Fruit fly (Drosophila melanogaster) whole organism, adult: ENCODE measurements around the gene Bug22.

Experiments
- CG14711 ChIP-seq: fragments of 200-800 bp; sonication (Bioruptor generic); optimal IDR thresholded peaks from 2 replicates; lab custom pipeline; 2018; ENCODE audit warnings: missing biosample characterization, mild to moderate bottlenecking, missing genetic modification characterization, moderate library complexity
- CG1620 ChIP-seq: fragments of 200-800 bp; sonication (Bioruptor generic); optimal IDR thresholded peaks from 2 replicates; lab custom pipeline; 2016; ENCODE audit warnings: missing biosample characterization, missing genetic modification characterization
- CG5204 ChIP-seq: fragments of 200-800 bp; sonication (Bioruptor generic); optimal IDR thresholded peaks from 2 replicates; lab custom pipeline; 2016; ENCODE audit warnings: missing biosample characterization, missing genetic modification characterization
- CG7045 ChIP-seq: fragments of 200-800 bp; sonication (Bioruptor generic); optimal IDR thresholded peaks from 2 replicates; lab custom pipeline; 2017; ENCODE audit warnings: missing biosample characterization, mild to moderate bottlenecking, missing genetic modification characterization
- CG7101 ChIP-seq: fragments of 200-800 bp; sonication (Bioruptor generic); optimal IDR thresholded peaks from 2 replicates; lab custom pipeline; 2018; ENCODE audit warnings: missing biosample characterization, mild to moderate bottlenecking, missing genetic modification characterization, moderate library complexity
- Clk ChIP-seq: fragments of 200-800 bp; sonication (Bioruptor generic); optimal IDR thresholded peaks from 2 replicates; lab custom pipeline; 2017; ENCODE audit warnings: missing biosample characterization, missing genetic modification characterization
- Mnt ChIP-seq: fragments of 200-800 bp; sonication (Bioruptor generic); optimal IDR thresholded peaks from 2 replicates; lab custom pipeline; 2016; ENCODE audit warnings: missing biosample characterization, mild to moderate bottlenecking, missing genetic modification characterization
- cic ChIP-seq: fragments of 200-800 bp; sonication (Bioruptor generic); optimal IDR thresholded peaks from 2 replicates; lab custom pipeline; 2017; ENCODE audit warnings: missing biosample characterization, mild to moderate bottlenecking, missing genetic modification characterization, moderate library complexity
- kay ChIP-seq: fragments of 200-800 bp; sonication (Bioruptor generic); peaks from one replicate; lab custom pipeline; 2016; ENCODE audit warnings: missing biosample characterization, missing genetic modification characterization, borderline replicate concordance
- pad ChIP-seq: fragments of 200-800 bp; sonication (Bioruptor generic); optimal IDR thresholded peaks from 3 replicates; lab custom pipeline; 2017; ENCODE audit warnings: missing biosample characterization, missing genetic modification characterization, mild to moderate bottlenecking, moderate library complexity, missing genetic modification reagents
- toe ChIP-seq: fragments of 200-800 bp; sonication (Bioruptor generic); optimal IDR thresholded peaks from 2 replicates; lab custom pipeline; 2016; ENCODE audit warnings: missing biosample characterization, missing genetic modification characterization

DNA sequence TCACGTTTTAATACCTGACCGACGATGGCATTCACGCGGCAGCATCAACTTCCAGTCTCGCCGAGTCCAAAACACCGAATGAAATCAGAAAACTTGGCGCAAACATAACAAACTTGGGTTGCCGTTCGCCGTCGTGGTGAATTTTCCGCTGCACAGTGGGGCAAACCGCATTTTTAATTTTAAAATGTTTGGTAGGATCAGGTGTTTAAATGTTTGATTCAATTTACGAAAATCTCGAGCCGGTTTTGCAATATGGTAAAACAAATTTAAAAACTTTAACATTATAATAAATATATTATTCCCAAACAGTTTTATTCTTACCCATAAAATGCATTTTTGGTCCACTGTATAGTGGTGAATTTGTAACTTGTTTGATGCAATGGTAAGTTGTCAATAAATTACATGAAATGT lies 43.6 kb upstream of the Bug22 start, which contains the start of gene RluA-1:
- TF ChIP-seq CG7045 (GFP tag; lab: Kevin White, UChicago) (peak; percentile 93), CG5204 (no peak), Clk (GFP tag; lab: Kevin White, UChicago) (peak; percentile 28), toe (no peak), CG7101 (peak; percentile 89), cic (GFP tag; lab: Kevin White, UChicago) (peak; percentile 4), CG1620 (GFP tag; lab: Kevin White, UChicago) (peak; percentile 38), pad (GFP tag; lab: Kevin White, UChicago) (peak; percentile 65), CG14711 (tag; lab: Kevin White, UChicago) (peak; percentile 85), kay (GFP tag; lab: Kevin White, UChicago) (peak; percentile 82), Mnt (GFP tag; lab: Kevin White, UChicago) (peak; percentile 54)
